Fruit fly (Drosophila melanogaster): ENCODE results near the gene CG5885.

dm6 chr2L:9938631-9939256 lies 20.6 kb upstream of the CG5885 start, which contains the start of the genes Datp and CG4619:
- TF ChIP-seq en (GFP tag; optimal IDR thresholded peaks at IDR 0.05), result no peak
- peak; percentile 2 for TF ChIP-seq CG4424 (GFP tag; optimal IDR thresholded peaks at IDR 0.05)
- no peak; the same call in 2 of the 3 replicates for TF ChIP-seq CG14050 (GFP tag; IDR thresholded peaks at IDR 0.05)
- no peak for TF ChIP-seq CG7271 (tag; optimal IDR thresholded peaks at IDR 0.05)
- no peak for TF ChIP-seq Dip2 (GFP tag; IDR thresholded peaks at IDR 0.05)
- peak; percentile 31; the same call in 1 of the 2 replicates for TF ChIP-seq Xrp1 (GFP tag; IDR thresholded peaks at IDR 0.05)
- peak; percentile 68 for TF ChIP-seq MESR4 (GFP tag; optimal IDR thresholded peaks at IDR 0.05)
- TF ChIP-seq unc-4 (GFP tag; IDR thresholded peaks at IDR 0.05; ENCODE audit: partially characterized antibody), result peak; percentile 37; the same call in 1 of the 2 replicates
- no peak for TF ChIP-seq Oaz (GFP tag; IDR thresholded peaks at IDR 0.05)
- no peak for TF ChIP-seq tna (GFP tag; IDR thresholded peaks at IDR 0.05; ENCODE audit: partially characterized antibody)
- TF ChIP-seq h (optimal IDR thresholded peaks at IDR 0.05), result no peak
- TF ChIP-seq CG6854 (GFP tag; optimal IDR thresholded peaks at IDR 0.05), result no peak
